Worm (Caenorhabditis elegans) whole organism, L2 larva: Measurements from ENCODE around the gene K11H3.8.
A peak's percentile ranks its signal among the peaks of the same experiment; 100 is the strongest.

Experiments
- F13H6.1 ChIP-seq: sonication (generic microtip); optimal IDR thresholded peaks from 2 replicates; lab custom pipeline; 2016; ENCODE audit warnings: missing genetic modification characterization, missing compliant biosample characterization
- Y55F3AM.14 ChIP-seq: fragments of 200-800 bp; sonication (Bioruptor generic); optimal IDR thresholded peaks from 2 replicates; lab custom pipeline; 2018; ENCODE audit warnings: mild to moderate bottlenecking, missing genetic modification characterization, missing compliant biosample characterization
- ZK546.5 ChIP-seq: sonication (generic microtip); optimal IDR thresholded peaks from 2 replicates; lab custom pipeline; 2017; ENCODE audit warnings: missing biosample characterization, missing genetic modification characterization
- ceh-82 ChIP-seq: fragments of 150-350 bp; optimal IDR thresholded peaks from 2 replicates; lab custom pipeline; 2014; ENCODE audit warnings: missing biosample characterization, missing genetic modification characterization
- lsy-2 ChIP-seq, 2 experiments: fragments of 150-350 bp in 1 of 2; sonication (generic microtip) in 1 of 2; optimal IDR thresholded peaks; 2 replicates each; lab custom pipeline; 2014 to 2017; ENCODE audit warnings: missing biosample characterization in 2 of 2, missing genetic modification characterization in 2 of 2
- nhr-23 ChIP-seq: fragments of 150-350 bp; optimal IDR thresholded peaks from 2 replicates; lab custom pipeline; 2014; ENCODE audit warnings: missing biosample characterization, missing genetic modification reagents, missing genetic modification characterization
- nhr-77 ChIP-seq: fragments of 150-350 bp; optimal IDR thresholded peaks from 2 replicates; lab custom pipeline; 2014; ENCODE audit warnings: missing biosample characterization, missing genetic modification characterization
- skn-1 ChIP-seq: sonication (generic microtip); optimal IDR thresholded peaks from 2 replicates; lab custom pipeline; 2017; ENCODE audit warnings: missing biosample characterization, missing genetic modification characterization
- unc-39 ChIP-seq: fragments of 150-350 bp; optimal IDR thresholded peaks from 2 replicates; lab custom pipeline; 2014; ENCODE audit warnings: missing biosample characterization, missing genetic modification characterization
- unc-62 ChIP-seq: fragments of 150-350 bp; optimal IDR thresholded peaks from 2 replicates; lab custom pipeline; 2014; ENCODE audit warnings: missing biosample characterization, missing genetic modification reagents, missing genetic modification characterization

DNA sequence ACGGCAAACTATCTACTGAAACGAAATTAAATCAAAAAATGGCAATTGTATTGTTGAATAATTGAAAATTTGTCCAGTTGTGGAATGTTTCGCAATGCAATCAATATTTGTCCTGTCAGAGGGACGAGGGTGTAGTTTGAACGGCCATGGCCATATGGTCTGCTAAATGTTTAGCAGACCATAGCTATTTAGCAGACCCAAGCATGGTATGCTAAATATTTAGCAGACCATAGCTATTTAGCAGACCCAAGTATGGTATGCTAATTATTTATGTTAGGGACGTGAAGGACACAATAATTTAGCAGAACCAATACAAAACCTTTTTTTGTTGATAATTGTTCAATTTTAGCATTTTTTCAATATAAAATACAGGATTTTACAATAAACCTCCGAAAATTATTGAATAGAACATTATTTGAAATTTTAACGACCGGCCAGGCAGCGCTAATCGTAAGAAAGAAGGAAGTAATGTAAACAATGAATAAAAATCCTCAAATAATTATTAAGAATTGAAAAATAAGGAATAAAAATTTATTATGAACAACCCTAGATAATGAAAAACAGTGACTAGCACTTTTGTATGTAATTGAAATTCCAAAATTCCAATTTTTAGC is 29.9 kb upstream of the K11H3.8 start, which contains the start of gene riok-3:
- no peak for TF ChIP-seq ZK546.5
- TF ChIP-seq lsy-2 (tag; optimal IDR thresholded peaks at IDR 0.05; lab: Kevin White, UChicago) = peak in 1 of 2 experiments; percentile 19
- TF ChIP-seq unc-39 (tag; lab: Kevin White, UChicago) = no peak
- no peak for TF ChIP-seq skn-1 (tag; lab: Kevin White, UChicago)
- no peak for TF ChIP-seq Y55F3AM.14 (GFP tag; lab: Kevin White, UChicago)
- no peak for TF ChIP-seq nhr-77 (tag; lab: Kevin White, UChicago)
- TF ChIP-seq ceh-82 (tag; lab: Kevin White, UChicago) = no peak
- TF ChIP-seq unc-62 (GFP tag; lab: Kevin White, UChicago) = no peak
- TF ChIP-seq F13H6.1 = no peak
- no peak for TF ChIP-seq nhr-23 (tag; lab: Kevin White, UChicago)
